Fruit fly (Drosophila melanogaster) whole organism, embryonic: ENCODE data around the gene CG34325.

Source experiments
- Aef1 ChIP-seq: fragments of 200-800 bp; sonication (Bioruptor generic); IDR thresholded peaks from 3 replicates; pipeline ENCODE4 v1.3.6; 2022; ENCODE audit warnings: missing biosample characterization, missing genetic modification characterization
- CG10979 ChIP-seq: fragments of 200-800 bp; sonication (Bioruptor generic); optimal IDR thresholded peaks from 2 replicates; lab custom pipeline; 2018; ENCODE audit warnings: missing biosample characterization, mild to moderate bottlenecking, missing genetic modification characterization, moderate library complexity
- CG12299 ChIP-seq: fragments of 200-800 bp; sonication (Bioruptor generic); optimal IDR thresholded peaks from 2 replicates; lab custom pipeline; 2018; ENCODE audit warnings: missing biosample characterization, mild to moderate bottlenecking, missing genetic modification characterization
- CG12659 ChIP-seq: fragments of 200-800 bp; sonication (Bioruptor generic); optimal IDR thresholded peaks from 3 replicates; lab custom pipeline; 2017; ENCODE audit warnings: mild to moderate bottlenecking, missing biosample characterization, missing genetic modification reagents, missing genetic modification characterization
- CG13287 ChIP-seq: fragments of 200-800 bp; sonication (Bioruptor generic); IDR thresholded peaks from 2 replicates; pipeline ENCODE4 v1.3.6; 2022; ENCODE audit warnings: missing biosample characterization, missing genetic modification characterization; ENCODE audit not compliant: partially characterized antibody
- CG13894 ChIP-seq: fragments of 200-800 bp; sonication (Bioruptor generic); optimal IDR thresholded peaks from 3 replicates; lab custom pipeline; 2018; ENCODE audit warnings: missing biosample characterization, mild to moderate bottlenecking, missing genetic modification characterization, moderate library complexity
- CG17385 ChIP-seq: fragments of 200-800 bp; sonication (Bioruptor generic); optimal IDR thresholded peaks from 3 replicates; lab custom pipeline; 2018; ENCODE audit warnings: missing biosample characterization, mild to moderate bottlenecking, missing genetic modification characterization
- CG17612 ChIP-seq: fragments of 200-800 bp; sonication (Bioruptor generic); IDR thresholded peaks from 2 replicates; pipeline ENCODE4 v1.3.6; 2022; ENCODE audit warnings: missing biosample characterization, missing genetic modification characterization
- CG17829 ChIP-seq: fragments of 200-800 bp; optimal IDR thresholded peaks from 2 replicates; lab custom pipeline; 2019; ENCODE audit warnings: missing biosample characterization, mild to moderate bottlenecking, missing genetic modification characterization, moderate library complexity
- CG1832 ChIP-seq: fragments of 200-800 bp; sonication (Bioruptor generic); optimal IDR thresholded peaks from 2 replicates; lab custom pipeline; 2017; ENCODE audit warnings: missing biosample characterization, mild to moderate bottlenecking, missing genetic modification characterization, inconsistent platforms
- CG18476 ChIP-seq: fragments of 200-800 bp; sonication (Bioruptor generic); optimal IDR thresholded peaks from 2 replicates; lab custom pipeline; 2016; ENCODE audit warnings: missing biosample characterization, mild to moderate bottlenecking, missing genetic modification characterization
- CG2889 ChIP-seq: fragments of 200-800 bp; sonication (Bioruptor generic); IDR thresholded peaks from 3 replicates; pipeline ENCODE4 v1.3.6; 2022; ENCODE audit warnings: missing biosample characterization, missing genetic modification characterization
- CG5180 ChIP-seq: fragments of 200-800 bp; sonication (Bioruptor generic); optimal IDR thresholded peaks from 3 replicates; lab custom pipeline; 2017; ENCODE audit warnings: missing biosample characterization, missing genetic modification characterization, mild to moderate bottlenecking, moderate library complexity, missing genetic modification reagents
- CG8290 ChIP-seq, 3 experiments: fragments of 200-800 bp; sonication (Bioruptor generic); optimal IDR thresholded peaks; 2 replicates each; lab custom pipeline; 2016 to 2019; ENCODE audit warnings: missing biosample characterization in 3 of 3, missing genetic modification characterization in 3 of 3, mild to moderate bottlenecking in 2 of 3, moderate library complexity in 1 of 3
- CG8924 ChIP-seq: fragments of 200-800 bp; optimal IDR thresholded peaks from 3 replicates; lab custom pipeline; 2019; ENCODE audit warnings: missing biosample characterization, mild to moderate bottlenecking, missing genetic modification characterization, moderate library complexity
- CG9797 ChIP-seq: fragments of 200-800 bp; sonication (Bioruptor generic); optimal IDR thresholded peaks from 3 replicates; lab custom pipeline; 2018; ENCODE audit warnings: missing biosample characterization, mild to moderate bottlenecking, missing genetic modification characterization
- D19B ChIP-seq: fragments of 200-800 bp; sonication (Bioruptor generic); optimal IDR thresholded peaks from 2 replicates; lab custom pipeline; 2017; ENCODE audit warnings: missing biosample characterization, mild to moderate bottlenecking, missing genetic modification characterization
- Dad ChIP-seq: fragments of 200-800 bp; sonication (Bioruptor generic); optimal IDR thresholded peaks from 3 replicates; lab custom pipeline; 2016; ENCODE audit warnings: missing biosample characterization, missing genetic modification characterization
- Doc2 ChIP-seq: fragments of 200-800 bp; sonication (Bioruptor generic); IDR thresholded peaks from 2 replicates; pipeline ENCODE4 v1.3.6; 2022; ENCODE audit warnings: missing biosample characterization, missing genetic modification characterization
- E2f2 ChIP-seq: fragments of 200-800 bp; sonication (Bioruptor generic); IDR thresholded peaks from 2 replicates; pipeline ENCODE4 v1.3.6; 2022; ENCODE audit warnings: missing biosample characterization, missing genetic modification characterization
- ERR ChIP-seq: fragments of 200-800 bp; sonication (Bioruptor generic); optimal IDR thresholded peaks from 2 replicates; lab custom pipeline; 2016; ENCODE audit warnings: missing biosample characterization, missing genetic modification characterization
- Ets65A ChIP-seq: fragments of 200-800 bp; sonication (Bioruptor generic); peaks from one replicate; lab custom pipeline; 2016; ENCODE audit warnings: missing biosample characterization, missing genetic modification characterization
- HLH3B ChIP-seq: fragments of 200-800 bp; sonication (Bioruptor generic); IDR thresholded peaks from 2 replicates; pipeline ENCODE4 v1.3.6; 2022; ENCODE audit warnings: missing biosample characterization, missing genetic modification characterization
- HmgZ ChIP-seq: fragments of 200-800 bp; sonication (Bioruptor generic); optimal IDR thresholded peaks from 2 replicates; lab custom pipeline; 2018; ENCODE audit warnings: missing biosample characterization, mild to moderate bottlenecking, missing genetic modification characterization
- Med ChIP-seq: fragments of 200-800 bp; sonication (Bioruptor generic); peaks from one replicate; lab custom pipeline; 2016; ENCODE audit warnings: missing biosample characterization, missing genetic modification characterization, mild to moderate bottlenecking, inconsistent platforms, moderate library complexity
- Nf-YB ChIP-seq: fragments of 200-800 bp; sonication (Bioruptor generic); optimal IDR thresholded peaks from 3 replicates; lab custom pipeline; 2019; ENCODE audit warnings: missing biosample characterization, mild to moderate bottlenecking, missing genetic modification characterization, moderate library complexity
- NfI ChIP-seq: fragments of 200-800 bp; sonication (Bioruptor generic); optimal IDR thresholded peaks from 3 replicates; lab custom pipeline; 2018; ENCODE audit warnings: missing biosample characterization, mild to moderate bottlenecking, missing genetic modification characterization, moderate library complexity
- Sox100B ChIP-seq: fragments of 200-800 bp; sonication (Bioruptor generic); optimal IDR thresholded peaks from 3 replicates; lab custom pipeline; 2018; ENCODE audit warnings: missing biosample characterization, mild to moderate bottlenecking, missing genetic modification characterization
- Ssrp ChIP-seq: fragments of 200-800 bp; sonication (Bioruptor generic); optimal IDR thresholded peaks from 2 replicates; lab custom pipeline; 2018; ENCODE audit warnings: missing biosample characterization, mild to moderate bottlenecking, missing genetic modification characterization, moderate library complexity
- ash1 ChIP-seq: fragments of 200-800 bp; sonication (Bioruptor generic); optimal IDR thresholded peaks from 2 replicates; lab custom pipeline; 2018; ENCODE audit warnings: missing biosample characterization, mild to moderate bottlenecking, missing genetic modification characterization
- chif ChIP-seq, 2 experiments: fragments of 200-800 bp; sonication (Bioruptor generic); optimal IDR thresholded peaks; 3 replicates each; lab custom pipeline; 2016; ENCODE audit warnings: missing biosample characterization in 2 of 2, missing genetic modification characterization in 2 of 2
- chinmo ChIP-seq: fragments of 200-800 bp; sonication (Bioruptor generic); IDR thresholded peaks from 4 replicates; pipeline ENCODE4 v1.3.6; 2022; ENCODE audit warnings: missing biosample characterization, missing genetic modification characterization; ENCODE audit not compliant: partially characterized antibody
- chm ChIP-seq: fragments of 200-800 bp; sonication (Bioruptor generic); IDR thresholded peaks from 2 replicates; pipeline ENCODE4 v1.3.6; 2022; ENCODE audit warnings: missing biosample characterization, missing genetic modification characterization
- croc ChIP-seq: fragments of 200-800 bp; sonication (Bioruptor generic); conservative IDR thresholded peaks from 3 replicates; pipeline ENCODE4 v1.3.6; 2022; ENCODE audit warnings: missing biosample characterization, missing genetic modification characterization
- dmrt11E ChIP-seq: fragments of 200-800 bp; sonication (Bioruptor generic); optimal IDR thresholded peaks from 3 replicates; lab custom pipeline; 2018; ENCODE audit warnings: missing biosample characterization, mild to moderate bottlenecking, missing genetic modification characterization, moderate library complexity
- emc ChIP-seq: fragments of 200-800 bp; sonication (Bioruptor generic); optimal IDR thresholded peaks from 2 replicates; lab custom pipeline; 2016; ENCODE audit warnings: missing biosample characterization, missing genetic modification characterization
- klu ChIP-seq: fragments of 200-800 bp; sonication (Bioruptor generic); IDR thresholded peaks from 2 replicates; pipeline ENCODE4 v1.3.6; 2022; ENCODE audit warnings: missing biosample characterization, missing genetic modification characterization
- nerfin-2 ChIP-seq: fragments of 200-800 bp; sonication (Bioruptor generic); IDR thresholded peaks from 2 replicates; pipeline ENCODE4 v1.3.6; 2022; ENCODE audit warnings: missing biosample characterization, missing genetic modification characterization; ENCODE audit not compliant: partially characterized antibody
- nmo ChIP-seq: fragments of 200-800 bp; sonication (Bioruptor generic); optimal IDR thresholded peaks from 2 replicates; lab custom pipeline; 2018; ENCODE audit warnings: missing biosample characterization, mild to moderate bottlenecking, missing genetic modification characterization, moderate library complexity
- oc ChIP-seq: fragments of 200-800 bp; sonication (Bioruptor generic); optimal IDR thresholded peaks from 2 replicates; lab custom pipeline; 2018; ENCODE audit warnings: missing biosample characterization, mild to moderate bottlenecking, missing genetic modification characterization, moderate library complexity
- org-1 ChIP-seq: fragments of 200-800 bp; sonication (Bioruptor generic); optimal IDR thresholded peaks from 2 replicates; lab custom pipeline; 2017; ENCODE audit warnings: missing biosample characterization, missing genetic modification characterization
- phol ChIP-seq: fragments of 200-800 bp; sonication (Bioruptor generic); optimal IDR thresholded peaks from 3 replicates; lab custom pipeline; 2018; ENCODE audit warnings: missing biosample characterization, mild to moderate bottlenecking, missing genetic modification characterization, moderate library complexity
- prd ChIP-seq, 3 experiments: fragments of >200 bp in 2 of 3; fragments of 200-800 bp in 1 of 3; sonication (Bioruptor generic) in 1 of 3; optimal IDR thresholded peaks in 2 of 3; IDR thresholded peaks in 1 of 3; 2 replicates in 2 of 3; 3 replicates in 1 of 3; pipeline versions ENCODE4 v1.3.6 to Lab custom; 2017 to 2022; ENCODE audit warnings: missing biosample characterization in 1 of 3, missing genetic modification characterization in 1 of 3
- pzg ChIP-seq: fragments of 200-800 bp; sonication (Bioruptor generic); optimal IDR thresholded peaks from 3 replicates; lab custom pipeline; 2018; ENCODE audit warnings: missing biosample characterization, mild to moderate bottlenecking, missing genetic modification characterization, moderate library complexity
- row ChIP-seq: fragments of 200-800 bp; sonication (Bioruptor generic); IDR thresholded peaks from 3 replicates; pipeline ENCODE4 v1.3.6; 2022; ENCODE audit warnings: missing biosample characterization, missing genetic modification characterization
- sens ChIP-seq: fragments of 200-800 bp; sonication (Bioruptor generic); peaks from one replicate; lab custom pipeline; 2016; ENCODE audit warnings: missing biosample characterization, missing genetic modification characterization
- sqz ChIP-seq: fragments of 200-800 bp; sonication (Bioruptor generic); optimal IDR thresholded peaks from 3 replicates; lab custom pipeline; 2018; ENCODE audit warnings: missing biosample characterization, mild to moderate bottlenecking, missing genetic modification characterization
- tap ChIP-seq: fragments of 200-800 bp; optimal IDR thresholded peaks from 3 replicates; lab custom pipeline; 2019; ENCODE audit warnings: missing biosample characterization, mild to moderate bottlenecking, missing genetic modification characterization, moderate library complexity
- trem ChIP-seq: fragments of 200-800 bp; optimal IDR thresholded peaks from 3 replicates; lab custom pipeline; 2019; ENCODE audit warnings: missing biosample characterization, mild to moderate bottlenecking, missing genetic modification characterization, moderate library complexity
- zen2 ChIP-seq: fragments of 200-800 bp; sonication (Bioruptor generic); IDR thresholded peaks from 3 replicates; pipeline ENCODE4 v1.3.6; 2022; ENCODE audit warnings: missing biosample characterization, missing genetic modification characterization; ENCODE audit not compliant: partially characterized antibody

CG34325 gene

dm6 chrX:16694959-16695358 is 26.3 kb downstream of the CG34325 start, which contains the start of gene Septin4 (continued):
- TF ChIP-seq NfI = no peak
- TF ChIP-seq zen2 (GFP tag; lab: Robert Waterston, UW) = no peak
- TF ChIP-seq Med = peak; percentile 56
- peak; percentile 36 for TF ChIP-seq pzg
- TF ChIP-seq emc (GFP tag; lab: Kevin White, UChicago) = no peak
- TF ChIP-seq CG1832 (GFP tag; lab: Kevin White, UChicago) = no peak
- TF ChIP-seq CG2889 = no peak
- TF ChIP-seq CG9797 = peak; percentile 33
- peak; percentile 56 for TF ChIP-seq Ets65A (GFP tag; lab: Kevin White, UChicago)
- TF ChIP-seq chif (GFP tag; optimal IDR thresholded peaks at IDR 0.05; lab: Kevin White, UChicago) = no peak
- TF ChIP-seq CG8924 (tag; lab: Kevin White, UChicago) = peak; percentile 21
- TF ChIP-seq CG17612 = no peak
- no peak for TF ChIP-seq CG18476 (GFP tag; lab: Kevin White, UChicago)
- no peak for TF ChIP-seq CG10979 (tag; lab: Kevin White, UChicago)
- TF ChIP-seq tap (tag; lab: Kevin White, UChicago) = no peak
- TF ChIP-seq nerfin-2 (GFP tag; lab: Robert Waterston, UW) = no peak
- no peak for TF ChIP-seq phol (tag; lab: Kevin White, UChicago)
- no peak for TF ChIP-seq ERR
- no peak for TF ChIP-seq CG13894 (tag; lab: Kevin White, UChicago)
- TF ChIP-seq HLH3B (GFP tag; lab: Robert Waterston, UW) = no peak
- no peak for TF ChIP-seq CG12299 (tag; lab: Kevin White, UChicago)
- TF ChIP-seq nmo = no peak
- no peak for TF ChIP-seq Aef1 (GFP tag; lab: Robert Waterston, UW)
- no peak for TF ChIP-seq ash1 (GFP tag; lab: Kevin White, UChicago)
- TF ChIP-seq trem (tag; lab: Kevin White, UChicago) = no peak
- TF ChIP-seq klu = no peak
- peak; percentile 19 for TF ChIP-seq sens (GFP tag; lab: Kevin White, UChicago)
- TF ChIP-seq sqz (GFP tag; lab: Kevin White, UChicago) = no peak
- TF ChIP-seq Nf-YB (GFP tag; lab: Kevin White, UChicago) = no peak
- TF ChIP-seq CG8290 (GFP tag; optimal IDR thresholded peaks at IDR 0.05; lab: Kevin White, UChicago) = no peak
- peak in 1 of 2 experiments; percentile 20 for TF ChIP-seq CG8290 (tag; optimal IDR thresholded peaks at IDR 0.05; lab: Kevin White, UChicago)
- TF ChIP-seq croc (GFP tag; lab: Robert Waterston, UW) = no peak
- TF ChIP-seq org-1 = no peak
- peak; percentile 32 for TF ChIP-seq CG17385 (GFP tag; lab: Kevin White, UChicago)
- no peak for TF ChIP-seq Dad
- TF ChIP-seq CG17829 (tag; lab: Kevin White, UChicago) = no peak
- peak; percentile 48; the same call in 1 of the 2 replicates for TF ChIP-seq chm (GFP tag; lab: Robert Waterston, UW)
- peak; percentile 65; the same call in 1 of the 4 replicates for TF ChIP-seq chinmo (GFP tag; lab: Robert Waterston, UW)
- no peak for TF ChIP-seq prd (optimal IDR thresholded peaks at IDR 0.05; lab: Kevin White, UChicago)
- no peak for TF ChIP-seq prd (GFP tag; IDR thresholded peaks at IDR 0.05; lab: Robert Waterston, UW)
- no peak for TF ChIP-seq oc (tag; lab: Kevin White, UChicago)
- no peak for TF ChIP-seq Sox100B
- peak; percentile 67 for TF ChIP-seq E2f2 (GFP tag; lab: Robert Waterston, UW)
- no peak for TF ChIP-seq row
- TF ChIP-seq HmgZ (tag; lab: Kevin White, UChicago) = no peak
- TF ChIP-seq Ssrp (tag; lab: Kevin White, UChicago) = no peak
- no peak for TF ChIP-seq Doc2
- no peak; the same call in 1 of the 2 replicates for TF ChIP-seq CG13287
- TF ChIP-seq dmrt11E (tag; lab: Kevin White, UChicago) = no peak
- TF ChIP-seq CG12659 = peak; percentile 16
- peak; percentile 24 for TF ChIP-seq CG5180
- TF ChIP-seq D19B (GFP tag; lab: Kevin White, UChicago) = no peak
